Fruit fly (Drosophila melanogaster) whole organism, embryonic: Measurements from ENCODE around the gene CG31922.

ENCODE experiments used
- Ada2b ChIP-seq: fragments of 200-800 bp; sonication (Bioruptor generic); IDR thresholded peaks from 2 replicates; pipeline ENCODE4 v1.3.6; 2022; ENCODE audit warnings: missing biosample characterization, missing genetic modification characterization
- Blimp-1 ChIP-seq: fragments of 200-800 bp; sonication (Bioruptor generic); optimal IDR thresholded peaks from 3 replicates; lab custom pipeline; 2018; ENCODE audit warnings: missing biosample characterization, missing genetic modification characterization, mild to moderate bottlenecking, moderate library complexity, missing genetic modification reagents
- CG11456 ChIP-seq: fragments of 200-800 bp; sonication (Bioruptor generic); IDR thresholded peaks from 3 replicates; pipeline ENCODE4 v1.3.6; 2022; ENCODE audit warnings: missing biosample characterization, missing genetic modification characterization
- CG12659 ChIP-seq: fragments of 200-800 bp; sonication (Bioruptor generic); optimal IDR thresholded peaks from 3 replicates; lab custom pipeline; 2017; ENCODE audit warnings: mild to moderate bottlenecking, missing biosample characterization, missing genetic modification reagents, missing genetic modification characterization
- CG15011 ChIP-seq: fragments of 200-800 bp; sonication (Bioruptor generic); optimal IDR thresholded peaks from 3 replicates; lab custom pipeline; 2018; ENCODE audit warnings: missing biosample characterization, mild to moderate bottlenecking, missing genetic modification characterization
- CG15269 ChIP-seq: fragments of 200-800 bp; sonication (Bioruptor generic); optimal IDR thresholded peaks from 2 replicates; lab custom pipeline; 2018; ENCODE audit warnings: missing biosample characterization, mild to moderate bottlenecking, missing genetic modification characterization, moderate library complexity
- CG16815 ChIP-seq: fragments of 200-800 bp; sonication (Bioruptor generic); optimal IDR thresholded peaks from 3 replicates; lab custom pipeline; 2017; ENCODE audit warnings: missing biosample characterization, mild to moderate bottlenecking, missing genetic modification characterization
- CG17361 ChIP-seq: fragments of 200-800 bp; sonication (Bioruptor generic); IDR thresholded peaks from 3 replicates; pipeline ENCODE4 v1.3.6; 2022; ENCODE audit warnings: missing biosample characterization, missing genetic modification characterization
- CG17612 ChIP-seq: fragments of 200-800 bp; sonication (Bioruptor generic); IDR thresholded peaks from 2 replicates; pipeline ENCODE4 v1.3.6; 2022; ENCODE audit warnings: missing biosample characterization, missing genetic modification characterization
- CG18476 ChIP-seq: fragments of 200-800 bp; sonication (Bioruptor generic); optimal IDR thresholded peaks from 2 replicates; lab custom pipeline; 2016; ENCODE audit warnings: missing biosample characterization, mild to moderate bottlenecking, missing genetic modification characterization
- CG18599 ChIP-seq: fragments of 200-800 bp; sonication (Bioruptor generic); optimal IDR thresholded peaks from 3 replicates; lab custom pipeline; 2017; ENCODE audit warnings: missing biosample characterization, missing genetic modification characterization, mild to moderate bottlenecking, moderate library complexity, missing genetic modification reagents
- CG31365 ChIP-seq: fragments of 200-800 bp; sonication (Bioruptor generic); optimal IDR thresholded peaks from 2 replicates; lab custom pipeline; 2018; ENCODE audit warnings: missing biosample characterization, mild to moderate bottlenecking, missing genetic modification characterization
- CG4360 ChIP-seq: fragments of 200-800 bp; sonication (Bioruptor generic); IDR thresholded peaks from 2 replicates; pipeline ENCODE4 v1.3.6; 2022; ENCODE audit warnings: missing biosample characterization, missing genetic modification characterization
- CG4404 ChIP-seq: fragments of 200-800 bp; sonication (Bioruptor generic); IDR thresholded peaks from 2 replicates; pipeline ENCODE4 v1.3.6; 2022; ENCODE audit warnings: missing biosample characterization, missing genetic modification characterization
- CG4854 ChIP-seq: fragments of 200-800 bp; sonication (Bioruptor generic); optimal IDR thresholded peaks from 2 replicates; lab custom pipeline; 2016; ENCODE audit warnings: missing biosample characterization, missing genetic modification characterization, inconsistent platforms
- CG6813 ChIP-seq: fragments of 200-800 bp; sonication (Bioruptor generic); optimal IDR thresholded peaks from 2 replicates; lab custom pipeline; 2017; ENCODE audit warnings: missing biosample characterization, missing genetic modification characterization, mild to moderate bottlenecking, moderate library complexity, missing genetic modification reagents
- CG7357 ChIP-seq: fragments of 200-800 bp; sonication (Bioruptor generic); IDR thresholded peaks from 3 replicates; pipeline ENCODE4 v1.3.6; 2022; ENCODE audit warnings: missing biosample characterization, missing genetic modification characterization
- CG7839 ChIP-seq: fragments of 200-800 bp; sonication (Bioruptor generic); optimal IDR thresholded peaks from 3 replicates; lab custom pipeline; 2018; ENCODE audit warnings: missing biosample characterization, mild to moderate bottlenecking, missing genetic modification characterization, moderate library complexity
- CG8290 ChIP-seq, 3 experiments: fragments of 200-800 bp; sonication (Bioruptor generic); optimal IDR thresholded peaks; 2 replicates each; lab custom pipeline; 2016 to 2019; ENCODE audit warnings: missing biosample characterization in 3 of 3, missing genetic modification characterization in 3 of 3, mild to moderate bottlenecking in 2 of 3, moderate library complexity in 1 of 3
- CG9437 ChIP-seq: fragments of 200-800 bp; sonication (Bioruptor generic); optimal IDR thresholded peaks from 2 replicates; lab custom pipeline; 2018; ENCODE audit warnings: missing biosample characterization, mild to moderate bottlenecking, missing genetic modification characterization
- CHES-1-like ChIP-seq: fragments of 200-800 bp; sonication (Bioruptor generic); optimal IDR thresholded peaks from 2 replicates; lab custom pipeline; 2016; ENCODE audit warnings: missing biosample characterization, missing genetic modification characterization
- Doc2 ChIP-seq: fragments of 200-800 bp; sonication (Bioruptor generic); IDR thresholded peaks from 2 replicates; pipeline ENCODE4 v1.3.6; 2022; ENCODE audit warnings: missing biosample characterization, missing genetic modification characterization
- E2f2 ChIP-seq: fragments of 200-800 bp; sonication (Bioruptor generic); IDR thresholded peaks from 2 replicates; pipeline ENCODE4 v1.3.6; 2022; ENCODE audit warnings: missing biosample characterization, missing genetic modification characterization
- HLH4C ChIP-seq: fragments of 200-800 bp; sonication (Bioruptor generic); IDR thresholded peaks from 3 replicates; pipeline ENCODE4 v1.3.6; 2022; ENCODE audit warnings: missing biosample characterization, missing genetic modification characterization; ENCODE audit not compliant: partially characterized antibody
- Kr ChIP-seq: fragments of 200-800 bp; sonication (Bioruptor generic); optimal IDR thresholded peaks from 2 replicates; lab custom pipeline; 2017; ENCODE audit warnings: missing biosample characterization, mild to moderate bottlenecking, missing genetic modification characterization
- NFAT ChIP-seq: fragments of 200-800 bp; sonication (Bioruptor generic); IDR thresholded peaks from 2 replicates; pipeline ENCODE4 v1.3.6; 2022; ENCODE audit warnings: missing biosample characterization, missing genetic modification characterization
- Poxn ChIP-seq: fragments of 200-800 bp; sonication (Bioruptor generic); IDR thresholded peaks from 2 replicates; pipeline ENCODE4 v1.3.6; 2022; ENCODE audit warnings: missing biosample characterization, missing genetic modification characterization
- Ravus ChIP-seq: fragments of 200-800 bp; sonication (Bioruptor generic); IDR thresholded peaks from 2 replicates; pipeline ENCODE4 v1.3.6; 2022; ENCODE audit warnings: missing biosample characterization, missing genetic modification characterization
- Rfx ChIP-seq: fragments of 200-800 bp; sonication (Bioruptor generic); IDR thresholded peaks from 2 replicates; pipeline ENCODE4 v1.3.6; 2022; ENCODE audit warnings: missing biosample characterization, missing genetic modification characterization
- Sin3A ChIP-seq: fragments of >200 bp; optimal IDR thresholded peaks from 2 replicates; lab custom pipeline; 2018
- az2 ChIP-seq: fragments of 200-800 bp; sonication (Bioruptor generic); optimal IDR thresholded peaks from 3 replicates; lab custom pipeline; 2016; ENCODE audit warnings: missing biosample characterization, missing genetic modification characterization
- cad ChIP-seq: fragments of >200 bp; optimal IDR thresholded peaks from 2 replicates; lab custom pipeline; 2017; ENCODE audit warnings: missing biosample characterization, missing genetic modification characterization
- crp ChIP-seq, 2 experiments: fragments of 200-800 bp; sonication (Bioruptor generic); optimal IDR thresholded peaks; 2 replicates in 1 of 2; 3 replicates in 1 of 2; lab custom pipeline; 2017; ENCODE audit warnings: missing biosample characterization in 2 of 2, missing genetic modification characterization in 2 of 2, mild to moderate bottlenecking in 1 of 2, moderate library complexity in 1 of 2
- cwo ChIP-seq: fragments of 200-800 bp; sonication (Bioruptor generic); optimal IDR thresholded peaks from 3 replicates; lab custom pipeline; 2017; ENCODE audit warnings: missing biosample characterization, missing genetic modification characterization, mild to moderate bottlenecking, moderate library complexity, missing genetic modification reagents
- fd3F ChIP-seq: fragments of 200-800 bp; sonication (Bioruptor generic); optimal IDR thresholded peaks from 2 replicates; lab custom pipeline; 2018; ENCODE audit warnings: missing biosample characterization, mild to moderate bottlenecking, missing genetic modification characterization, moderate library complexity
- gem ChIP-seq: fragments of 200-800 bp; sonication (Bioruptor generic); optimal IDR thresholded peaks from 2 replicates; lab custom pipeline; 2019; ENCODE audit warnings: missing biosample characterization, mild to moderate bottlenecking, missing genetic modification characterization, moderate library complexity
- kay ChIP-seq: fragments of 200-800 bp; sonication (Bioruptor generic); optimal IDR thresholded peaks from 2 replicates; lab custom pipeline; 2016; ENCODE audit warnings: missing biosample characterization, missing genetic modification characterization
- klu ChIP-seq: fragments of 200-800 bp; sonication (Bioruptor generic); IDR thresholded peaks from 2 replicates; pipeline ENCODE4 v1.3.6; 2022; ENCODE audit warnings: missing biosample characterization, missing genetic modification characterization
- knrl ChIP-seq: fragments of 200-800 bp; sonication (Bioruptor generic); IDR thresholded peaks from 3 replicates; pipeline ENCODE4 v1.3.6; 2022; ENCODE audit warnings: missing biosample characterization, missing genetic modification characterization; ENCODE audit not compliant: partially characterized antibody
- luna ChIP-seq: fragments of 200-800 bp; sonication (Bioruptor generic); optimal IDR thresholded peaks from 2 replicates; lab custom pipeline; 2016; ENCODE audit warnings: missing biosample characterization, missing genetic modification characterization
- mld ChIP-seq: fragments of 200-800 bp; sonication (Bioruptor generic); IDR thresholded peaks from 3 replicates; pipeline ENCODE4 v1.3.6; 2022; ENCODE audit warnings: missing biosample characterization, missing genetic modification characterization; ENCODE audit not compliant: partially characterized antibody
- oc ChIP-seq: fragments of 200-800 bp; sonication (Bioruptor generic); optimal IDR thresholded peaks from 2 replicates; lab custom pipeline; 2018; ENCODE audit warnings: missing biosample characterization, mild to moderate bottlenecking, missing genetic modification characterization, moderate library complexity
- pnt ChIP-seq: fragments of 200-800 bp; sonication (Bioruptor generic); optimal IDR thresholded peaks from 3 replicates; lab custom pipeline; 2016; ENCODE audit warnings: missing biosample characterization, missing genetic modification characterization
- sc ChIP-seq, 3 experiments: fragments of >200 bp in 2 of 3; fragments of 200-800 bp in 1 of 3; sonication (Bioruptor generic) in 1 of 3; optimal IDR thresholded peaks; 2 replicates in 2 of 3; 3 replicates in 1 of 3; lab custom pipeline; 2017; ENCODE audit warnings: mild to moderate bottlenecking in 1 of 3, missing biosample characterization in 1 of 3, missing genetic modification characterization in 1 of 3, missing genetic modification reagents in 1 of 3
- scrt ChIP-seq: fragments of 200-800 bp; sonication (Bioruptor generic); optimal IDR thresholded peaks from 2 replicates; lab custom pipeline; 2018; ENCODE audit warnings: missing biosample characterization, mild to moderate bottlenecking, missing genetic modification characterization, moderate library complexity
- slbo ChIP-seq: fragments of 200-800 bp; sonication (Bioruptor generic); IDR thresholded peaks from 2 replicates; pipeline ENCODE4 v1.3.6; 2022; ENCODE audit warnings: missing biosample characterization, missing genetic modification characterization
- tup ChIP-seq: fragments of 200-800 bp; sonication (Bioruptor generic); optimal IDR thresholded peaks from 2 replicates; lab custom pipeline; 2016; ENCODE audit warnings: missing biosample characterization, mild to moderate bottlenecking, missing genetic modification characterization, moderate library complexity
- unc-4 ChIP-seq: fragments of 200-800 bp; sonication (Bioruptor generic); IDR thresholded peaks from 2 replicates; pipeline ENCODE4 v1.3.6; 2022; ENCODE audit warnings: missing biosample characterization, missing genetic modification characterization; ENCODE audit not compliant: partially characterized antibody
- zen ChIP-seq: fragments of 200-800 bp; sonication (Bioruptor generic); optimal IDR thresholded peaks from 3 replicates; lab custom pipeline; 2018; ENCODE audit warnings: missing biosample characterization, mild to moderate bottlenecking, missing genetic modification characterization, moderate library complexity
- zen2 ChIP-seq: fragments of 200-800 bp; sonication (Bioruptor generic); IDR thresholded peaks from 3 replicates; pipeline ENCODE4 v1.3.6; 2022; ENCODE audit warnings: missing biosample characterization, missing genetic modification characterization; ENCODE audit not compliant: partially characterized antibody

CG31922 gene

DNA sequence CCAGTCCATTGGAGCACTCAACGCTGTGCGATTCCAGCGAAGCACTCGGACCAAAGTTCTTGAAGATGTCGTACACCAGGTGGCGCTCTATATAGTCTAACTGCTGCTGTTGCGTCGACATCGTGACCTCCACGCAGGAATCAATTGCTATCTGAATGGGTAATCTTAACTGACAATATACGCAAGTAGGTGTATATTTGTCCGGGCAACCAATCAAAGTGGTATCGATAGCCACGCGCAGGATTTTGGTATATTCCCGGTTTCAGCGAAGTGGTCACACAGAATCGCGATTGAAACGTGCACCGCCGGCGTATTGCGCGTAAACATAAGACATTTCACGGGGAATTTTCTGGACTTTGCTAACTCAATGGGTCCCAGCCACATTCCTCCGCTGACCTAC is 13.8 kb downstream of the CG31922 start, which contains the start of the genes CG5126 and Tgt (continued):
- TF ChIP-seq CG17361 (GFP tag; lab: Robert Waterston, UW): no peak
- TF ChIP-seq CHES-1-like (GFP tag; lab: Kevin White, UChicago): no peak
- TF ChIP-seq CG16815 (GFP tag; lab: Kevin White, UChicago): no peak
- no peak for TF ChIP-seq az2 (GFP tag; lab: Kevin White, UChicago)
- no peak for TF ChIP-seq CG15011 (GFP tag; lab: Kevin White, UChicago)
- no peak for TF ChIP-seq CG17612 (GFP tag; lab: Robert Waterston, UW)
- peak; percentile 43; the same call in 2 of the 3 replicates for TF ChIP-seq knrl
- no peak for TF ChIP-seq NFAT
- no peak for TF ChIP-seq CG9437 (GFP tag; lab: Kevin White, UChicago)
- no peak for TF ChIP-seq gem (tag; lab: Kevin White, UChicago)
- TF ChIP-seq CG4404: no peak
- TF ChIP-seq zen2 (GFP tag; lab: Robert Waterston, UW): 0 out of 3 replicates have a peak, but pooled peaks have one; percentile 20
- no peak for TF ChIP-seq CG7839
- TF ChIP-seq scrt: no peak
- no peak for TF ChIP-seq CG15269 (tag; lab: Kevin White, UChicago)
- TF ChIP-seq Rfx (GFP tag; lab: Robert Waterston, UW): no peak
- TF ChIP-seq cwo (GFP tag; lab: Kevin White, UChicago): no peak
- TF ChIP-seq sc (optimal IDR thresholded peaks at IDR 0.05; lab: Kevin White, UChicago): no peak
- TF ChIP-seq sc (GFP tag; optimal IDR thresholded peaks at IDR 0.05; lab: Kevin White, UChicago): no peak
- TF ChIP-seq unc-4 (GFP tag; lab: Robert Waterston, UW): peak; percentile 65
- no peak for TF ChIP-seq Doc2 (GFP tag; lab: Robert Waterston, UW)
- TF ChIP-seq Kr (GFP tag; lab: Kevin White, UChicago): no peak
- TF ChIP-seq tup (GFP tag; lab: Kevin White, UChicago): no peak
- no peak for TF ChIP-seq CG4360 (GFP tag; lab: Robert Waterston, UW)
- no peak for TF ChIP-seq fd3F
- TF ChIP-seq pnt: no peak
- TF ChIP-seq klu: no peak
- no peak for TF ChIP-seq CG18476 (GFP tag; lab: Kevin White, UChicago)
- no peak for TF ChIP-seq CG8290 (GFP tag; optimal IDR thresholded peaks at IDR 0.05; lab: Kevin White, UChicago)
- no peak for TF ChIP-seq CG8290 (tag; optimal IDR thresholded peaks at IDR 0.05; lab: Kevin White, UChicago)
- no peak for TF ChIP-seq kay (GFP tag; lab: Kevin White, UChicago)
- TF ChIP-seq CG12659 (GFP tag; lab: Kevin White, UChicago): no peak
- TF ChIP-seq crp (GFP tag; optimal IDR thresholded peaks at IDR 0.05; lab: Kevin White, UChicago): no peak
- no peak for TF ChIP-seq slbo (GFP tag; lab: Robert Waterston, UW)
- no peak for TF ChIP-seq Poxn (GFP tag; lab: Robert Waterston, UW)
- TF ChIP-seq CG31365: no peak
- peak; percentile 37; the same call in 1 of the 3 replicates for TF ChIP-seq HLH4C (GFP tag; lab: Robert Waterston, UW)
- TF ChIP-seq luna (GFP tag; lab: Kevin White, UChicago): no peak
- no peak for TF ChIP-seq zen (tag; lab: Kevin White, UChicago)
- TF ChIP-seq CG4854: no peak
- no peak for TF ChIP-seq CG6813 (GFP tag; lab: Kevin White, UChicago)
- no peak for TF ChIP-seq cad
- no peak for TF ChIP-seq Blimp-1 (GFP tag; lab: Kevin White, UChicago)
- peak; percentile 5 for TF ChIP-seq Sin3A (lab: Kevin White, UChicago)
- no peak for TF ChIP-seq oc
- TF ChIP-seq E2f2 (GFP tag; lab: Robert Waterston, UW): peak; percentile 70
- no peak for TF ChIP-seq mld (GFP tag; lab: Robert Waterston, UW)
- no peak for TF ChIP-seq CG18599 (GFP tag; lab: Kevin White, UChicago)
- TF ChIP-seq CG7357: no peak
- TF ChIP-seq Ravus (GFP tag; lab: Robert Waterston, UW): no peak
- no peak for TF ChIP-seq Ada2b (GFP tag; lab: Robert Waterston, UW)
- no peak for TF ChIP-seq CG11456 (GFP tag; lab: Robert Waterston, UW)
